Worm (Caenorhabditis elegans) whole organism, early embryonic: ENCODE measurements around the gene zgpa-1.

Source experiments
- B0310.2 ChIP-seq: sonication (generic microtip); optimal IDR thresholded peaks from 2 replicates; lab custom pipeline; 2016; ENCODE audit warnings: mild to moderate bottlenecking, missing genetic modification characterization, missing compliant biosample characterization
- F13C5.2 ChIP-seq: sonication (generic microtip); optimal IDR thresholded peaks from 2 replicates; lab custom pipeline; 2017; ENCODE audit warnings: mild to moderate bottlenecking, missing genetic modification characterization, inconsistent platforms, missing compliant biosample characterization
- aly-1 ChIP-seq: sonication (generic microtip); optimal IDR thresholded peaks from 2 replicates; lab custom pipeline; 2016; ENCODE audit warnings: missing genetic modification characterization, missing compliant biosample characterization
- ama-1 ChIP-seq: fragments of 150-350 bp; optimal IDR thresholded peaks from 2 replicates; lab custom pipeline; 2014
- ets-7 ChIP-seq: sonication (generic microtip); optimal IDR thresholded peaks from 2 replicates; lab custom pipeline; 2016; ENCODE audit warnings: missing genotype, missing genetic modification characterization, missing compliant biosample characterization
- flt-1 ChIP-seq: fragments of 200-800 bp; sonication (Bioruptor generic); IDR thresholded peaks from 2 replicates; pipeline ENCODE4 v1.3.6; 2022; ENCODE audit warnings: missing genetic modification characterization, missing compliant biosample characterization
- hmbx-1 ChIP-seq: sonication (generic microtip); optimal IDR thresholded peaks from 2 replicates; lab custom pipeline; 2016; ENCODE audit warnings: mild to moderate bottlenecking, missing genetic modification characterization, missing compliant biosample characterization
- hmg-4 ChIP-seq: fragments of 200-800 bp; sonication (Bioruptor generic); optimal IDR thresholded peaks from 2 replicates; lab custom pipeline; 2018; ENCODE audit warnings: mild to moderate bottlenecking, missing genetic modification characterization, missing compliant biosample characterization
- tbx-11 ChIP-seq: fragments of 200-800 bp; sonication (Bioruptor generic); IDR thresholded peaks from 2 replicates; pipeline ENCODE4 v1.3.6; 2022; ENCODE audit warnings: missing genetic modification characterization, missing compliant biosample characterization

DNA sequence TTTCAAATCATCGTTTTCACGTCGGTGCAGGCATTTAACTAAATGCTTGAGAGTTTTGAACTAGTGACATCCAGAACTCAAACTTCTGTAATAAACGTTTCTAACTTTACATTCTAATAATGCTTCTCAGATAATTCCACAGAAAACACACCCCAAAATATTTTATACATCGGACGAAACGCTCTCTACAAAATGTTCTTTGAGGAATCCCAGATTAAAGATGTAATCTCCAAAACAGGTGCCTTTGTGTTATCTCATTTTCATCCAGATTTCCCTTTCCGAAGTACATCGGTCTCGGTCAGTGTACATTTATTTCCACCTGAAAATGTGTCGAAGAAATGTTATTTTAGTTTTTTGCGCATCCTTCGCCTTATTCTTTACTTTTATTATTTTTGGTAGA, 7.9 kb downstream of the zgpa-1 start, which contains the start of gene C33H5.2:
- no peak for TF ChIP-seq ama-1 (lab: Kevin White, UChicago)
- no peak for TF ChIP-seq hmbx-1 (tag; lab: Kevin White, UChicago)
- TF ChIP-seq ets-7 (tag; lab: Kevin White, UChicago) = no peak
- TF ChIP-seq flt-1 (GFP tag; lab: Robert Waterston, UW) = no peak
- no peak for TF ChIP-seq aly-1 (tag; lab: Kevin White, UChicago)
- TF ChIP-seq tbx-11 (GFP tag; lab: Robert Waterston, UW) = no peak
- TF ChIP-seq F13C5.2 (tag; lab: Kevin White, UChicago) = no peak
- no peak for TF ChIP-seq B0310.2
- TF ChIP-seq hmg-4 (GFP tag; lab: Kevin White, UChicago) = no peak
